Worm (Caenorhabditis elegans): Measurements from ENCODE around the gene Y49F6A.11.

- TF ChIP-seq klf-2 (GFP tag; conservative IDR thresholded peaks at IDR 0.05) (no peak), ref-1 (GFP tag; conservative IDR thresholded peaks at IDR 0.05) (no peak), flt-1 (GFP tag; IDR thresholded peaks at IDR 0.05) (no peak), ztf-29 (GFP tag; IDR thresholded peaks at IDR 0.05) (no peak), med-1 (GFP tag; optimal IDR thresholded peaks at IDR 0.05; ENCODE audit: insufficient read depth) (no peak), cog-1 (tag; optimal IDR thresholded peaks at IDR 0.05) (no peak), tab-1 (GFP tag; IDR thresholded peaks at IDR 0.05) (no peak)
Measured at ce11 chrII:3579767-3580166, 18.9 kb downstream of the Y49F6A.11 start, which contains the start of gene clec-134.
